Worm (Caenorhabditis elegans) whole organism, L2 larva: ENCODE data around the gene C08E8.1.

ENCODE experiments used
- C34F6.9 ChIP-seq: fragments of 150-350 bp; optimal IDR thresholded peaks from 2 replicates; lab custom pipeline; 2014; ENCODE audit warnings: missing biosample characterization, missing genetic modification characterization
- F13H6.1 ChIP-seq: sonication (generic microtip); optimal IDR thresholded peaks from 2 replicates; lab custom pipeline; 2016; ENCODE audit warnings: missing genetic modification characterization, missing compliant biosample characterization
- R02D3.7 ChIP-seq: fragments of 150-350 bp; optimal IDR thresholded peaks from 2 replicates; lab custom pipeline; 2014; ENCODE audit warnings: missing biosample characterization, missing genetic modification characterization
- ZK546.5 ChIP-seq: sonication (generic microtip); optimal IDR thresholded peaks from 2 replicates; lab custom pipeline; 2017; ENCODE audit warnings: missing biosample characterization, missing genetic modification characterization
- alr-1 ChIP-seq: fragments of 150-350 bp; optimal IDR thresholded peaks from 2 replicates; lab custom pipeline; 2014; ENCODE audit warnings: missing biosample characterization, missing genetic modification characterization
- aly-2 ChIP-seq: fragments of 150-350 bp; optimal IDR thresholded peaks from 2 replicates; lab custom pipeline; 2014; ENCODE audit warnings: missing biosample characterization, missing genetic modification characterization
- blmp-1 ChIP-seq: sonication (generic microtip); optimal IDR thresholded peaks from 2 replicates; lab custom pipeline; 2017; ENCODE audit warnings: missing genetic modification characterization, mild to moderate bottlenecking, missing compliant biosample characterization, antibody characterized with exemption, moderate library complexity; ENCODE audit not compliant: insufficient read depth
- ceh-16 ChIP-seq: fragments of 150-350 bp; optimal IDR thresholded peaks from 2 replicates; lab custom pipeline; 2014; ENCODE audit warnings: missing biosample characterization, missing genetic modification characterization
- crh-2 ChIP-seq: sonication (generic microtip); optimal IDR thresholded peaks from 2 replicates; lab custom pipeline; 2017; ENCODE audit warnings: missing biosample characterization, missing genetic modification characterization
- egl-27 ChIP-seq: sonication (generic microtip); optimal IDR thresholded peaks from 3 replicates; lab custom pipeline; 2017; ENCODE audit warnings: missing biosample characterization, missing genetic modification reagents, missing genetic modification characterization
- elt-1 ChIP-seq: fragments of 150-350 bp; optimal IDR thresholded peaks from 2 replicates; lab custom pipeline; 2014; ENCODE audit warnings: missing biosample characterization, missing genetic modification characterization
- gmeb-1 ChIP-seq: fragments of 150-350 bp; optimal IDR thresholded peaks from 2 replicates; lab custom pipeline; 2014; ENCODE audit warnings: missing biosample characterization, missing genetic modification characterization
- lin-11 ChIP-seq: fragments of 150-350 bp; sonication (generic microtip); optimal IDR thresholded peaks from 2 replicates; lab custom pipeline; 2014; ENCODE audit warnings: missing biosample characterization, missing genetic modification characterization, inconsistent platforms, mixed read lengths
- lin-13 ChIP-seq: fragments of 150-350 bp; optimal IDR thresholded peaks from 2 replicates; lab custom pipeline; 2014; ENCODE audit warnings: missing biosample characterization, missing genetic modification reagents, missing genetic modification characterization
- mab-5 ChIP-seq: fragments of 150-350 bp; optimal IDR thresholded peaks from 2 replicates; lab custom pipeline; 2014; ENCODE audit warnings: missing biosample characterization, missing genetic modification characterization
- mbf-1 ChIP-seq: sonication (generic microtip); optimal IDR thresholded peaks from 2 replicates; lab custom pipeline; 2017; ENCODE audit warnings: missing biosample characterization, missing genetic modification characterization
- nhr-11 ChIP-seq: fragments of 150-350 bp; optimal IDR thresholded peaks from 2 replicates; lab custom pipeline; 2014; ENCODE audit warnings: missing biosample characterization, missing genetic modification characterization
- nhr-129 ChIP-seq: fragments of 150-350 bp; optimal IDR thresholded peaks from 2 replicates; lab custom pipeline; 2014; ENCODE audit warnings: missing biosample characterization, missing genetic modification characterization
- nhr-21 ChIP-seq: fragments of 150-350 bp; optimal IDR thresholded peaks from 2 replicates; lab custom pipeline; 2014; ENCODE audit warnings: missing biosample characterization, missing genetic modification characterization
- nhr-23 ChIP-seq: fragments of 150-350 bp; optimal IDR thresholded peaks from 2 replicates; lab custom pipeline; 2014; ENCODE audit warnings: missing biosample characterization, missing genetic modification reagents, missing genetic modification characterization
- nhr-237 ChIP-seq: fragments of 150-350 bp; optimal IDR thresholded peaks from 2 replicates; lab custom pipeline; 2014; ENCODE audit warnings: missing biosample characterization, missing genetic modification characterization
- nhr-25 ChIP-seq: fragments of 150-350 bp; sonication (generic microtip); optimal IDR thresholded peaks from 3 replicates; lab custom pipeline; 2014; ENCODE audit warnings: missing biosample characterization, missing genetic modification characterization
- nhr-77 ChIP-seq: fragments of 150-350 bp; optimal IDR thresholded peaks from 2 replicates; lab custom pipeline; 2014; ENCODE audit warnings: missing biosample characterization, missing genetic modification characterization
- peb-1 ChIP-seq: fragments of 150-350 bp; optimal IDR thresholded peaks from 2 replicates; lab custom pipeline; 2014; ENCODE audit warnings: missing biosample characterization, missing genetic modification characterization
- sma-3 ChIP-seq: sonication (generic microtip); optimal IDR thresholded peaks from 2 replicates; lab custom pipeline; 2016; ENCODE audit warnings: missing genetic modification reagents, missing genetic modification characterization, missing compliant biosample characterization
- sma-9 ChIP-seq, 2 experiments: fragments of 150-350 bp in 1 of 2; sonication (generic microtip) in 1 of 2; optimal IDR thresholded peaks; 2 replicates each; lab custom pipeline; 2014 to 2016; ENCODE audit warnings: missing genetic modification characterization in 2 of 2, mild to moderate bottlenecking in 1 of 2, missing biosample characterization in 1 of 2, missing compliant biosample characterization in 1 of 2, missing genetic modification reagents in 1 of 2, moderate library complexity in 1 of 2
- snpc-4 ChIP-seq: fragments of 150-350 bp; optimal IDR thresholded peaks from 2 replicates; lab custom pipeline; 2014; ENCODE audit warnings: missing biosample characterization, missing genetic modification characterization
- unc-39 ChIP-seq: fragments of 150-350 bp; optimal IDR thresholded peaks from 2 replicates; lab custom pipeline; 2014; ENCODE audit warnings: missing biosample characterization, missing genetic modification characterization
- unc-62 ChIP-seq: fragments of 150-350 bp; optimal IDR thresholded peaks from 2 replicates; lab custom pipeline; 2014; ENCODE audit warnings: missing biosample characterization, missing genetic modification reagents, missing genetic modification characterization
- ztf-1 ChIP-seq: fragments of 200-800 bp; sonication (Bioruptor generic); conservative IDR thresholded peaks from 2 replicates; pipeline ENCODE4 v1.3.6; 2022; ENCODE audit warnings: missing genetic modification characterization, missing compliant biosample characterization
- ztf-11 ChIP-seq: sonication (generic microtip); optimal IDR thresholded peaks from 2 replicates; lab custom pipeline; 2017; ENCODE audit warnings: missing biosample characterization, missing genetic modification characterization
- ztf-4 ChIP-seq: fragments of 150-350 bp; optimal IDR thresholded peaks from 2 replicates; lab custom pipeline; 2014; ENCODE audit warnings: missing biosample characterization, missing genetic modification characterization

C08E8.1 gene

ce11 chrV:18395649-18396048, 33.3 kb upstream of the C08E8.1 start, which contains the start of gene Y51A2B.9:
TSS of gene Y51A2B.9 (minus strand) at chrV:18395749.
- TF ChIP-seq ztf-11 (tag; lab: Kevin White, UChicago) = no peak
- TF ChIP-seq sma-3 (GFP tag; lab: Kevin White, UChicago) = no peak

- TF ChIP-seq elt-1 = no peak
- TF ChIP-seq F13H6.1 (tag; lab: Kevin White, UChicago) = no peak
- no peak for TF ChIP-seq nhr-11 (tag; lab: Kevin White, UChicago)
- no peak for TF ChIP-seq R02D3.7
- no peak for TF ChIP-seq unc-62 (GFP tag; lab: Kevin White, UChicago)
- no peak for TF ChIP-seq sma-9 (GFP tag; optimal IDR thresholded peaks at IDR 0.05; lab: Kevin White, UChicago)
- TF ChIP-seq sma-9 (tag; optimal IDR thresholded peaks at IDR 0.05; lab: Kevin White, UChicago) = no peak
- TF ChIP-seq mab-5 = no peak
- no peak for TF ChIP-seq nhr-129
- no peak for TF ChIP-seq C34F6.9
- TF ChIP-seq nhr-23 (tag; lab: Kevin White, UChicago) = no peak
- no peak for TF ChIP-seq sma-3 (GFP tag; lab: Kevin White, UChicago)
- no peak for TF ChIP-seq ztf-4 (tag; lab: Kevin White, UChicago)
- no peak for TF ChIP-seq lin-11 (tag; lab: Kevin White, UChicago)
- no peak for TF ChIP-seq lin-13 (GFP tag; lab: Kevin White, UChicago)
- no peak for TF ChIP-seq nhr-25 (tag; lab: Kevin White, UChicago)
- no peak for TF ChIP-seq mbf-1 (tag; lab: Kevin White, UChicago)
Observed at ce11 chrV:18394203-18394602, 31.9 kb upstream of the C08E8.1 start, which contains the start of gene Y51A2B.6. TSS of gene Y51A2B.6 (minus strand) at chrV:18394303.

- TF ChIP-seq gmeb-1 (tag; lab: Kevin White, UChicago) = no peak
- TF ChIP-seq ceh-16 (tag; lab: Kevin White, UChicago) = no peak
Observed at ce11 chrV:18389046-18389445, 26.7 kb upstream of the C08E8.1 start, which contains the start of the genes Y51A2B.4 and Y51A2B.5. TSS of gene Y51A2B.4 (minus strand) at chrV:18389146. TSS of gene Y51A2B.5 (plus strand) at chrV:18389277.

ce11 chrV:18382590-18382989, 20.3 kb upstream of the C08E8.1 start, which contains the start of gene nhr-288:
TSS of gene nhr-288 (minus strand) at chrV:18382690.
- TF ChIP-seq egl-27 (tag; lab: Kevin White, UChicago) (no peak), lin-11 (tag; lab: Kevin White, UChicago) (no peak), ztf-1 (GFP tag; lab: Robert Waterston, UW) (no peak), nhr-237 (no peak), gmeb-1 (tag; lab: Kevin White, UChicago) (no peak), nhr-25 (tag; lab: Kevin White, UChicago) (no peak), aly-2 (tag; lab: Kevin White, UChicago) (no peak), ZK546.5 (tag; lab: Kevin White, UChicago) (no peak), sma-3 (GFP tag; lab: Kevin White, UChicago) (no peak), ceh-16 (tag; lab: Kevin White, UChicago) (no peak), blmp-1 (tag; lab: Kevin White, UChicago) (no peak), nhr-77 (tag; lab: Kevin White, UChicago) (no peak), snpc-4 (tag; lab: Kevin White, UChicago) (no peak), crh-2 (tag; lab: Kevin White, UChicago) (no peak), alr-1 (no peak)

ce11 chrV:18378819-18379218, 16.5 kb upstream of the C08E8.1 start, which contains the start of gene Y51A2B.8:
TSS of gene Y51A2B.8 (plus strand) at chrV:18379119.
- TF ChIP-seq gmeb-1 (tag; lab: Kevin White, UChicago) (no peak), nhr-21 (tag; lab: Kevin White, UChicago) (no peak), nhr-11 (tag; lab: Kevin White, UChicago) (no peak), sma-3 (GFP tag; lab: Kevin White, UChicago) (no peak), ztf-4 (tag; lab: Kevin White, UChicago) (no peak), egl-27 (tag; lab: Kevin White, UChicago) (no peak), ztf-1 (GFP tag; lab: Robert Waterston, UW) (no peak), peb-1 (tag; lab: Kevin White, UChicago) (no peak), crh-2 (tag; lab: Kevin White, UChicago) (no peak), unc-39 (tag; lab: Kevin White, UChicago) (no peak), nhr-25 (tag; lab: Kevin White, UChicago) (no peak), nhr-23 (tag; lab: Kevin White, UChicago) (no peak)
